Fruit fly (Drosophila melanogaster) whole organism, embryonic: ENCODE results near the gene Sgs5.

Experiments
- Bgb ChIP-seq: fragments of 200-800 bp; sonication (Bioruptor generic); IDR thresholded peaks from 2 replicates; pipeline ENCODE4 v1.3.6; 2022; ENCODE audit warnings: missing biosample characterization, missing genetic modification characterization; ENCODE audit not compliant: partially characterized antibody
- CG1024 ChIP-seq: fragments of 200-800 bp; sonication (Bioruptor generic); IDR thresholded peaks from 2 replicates; pipeline ENCODE4 v1.3.6; 2022; ENCODE audit warnings: missing biosample characterization, missing genetic modification characterization
- CG1529 ChIP-seq: fragments of 200-800 bp; sonication (Bioruptor generic); optimal IDR thresholded peaks from 3 replicates; lab custom pipeline; 2018; ENCODE audit warnings: missing biosample characterization, missing genetic modification characterization
- CG15514 ChIP-seq: fragments of 200-800 bp; sonication (Bioruptor generic); optimal IDR thresholded peaks from 3 replicates; lab custom pipeline; 2017; ENCODE audit warnings: missing biosample characterization, missing genetic modification characterization, mild to moderate bottlenecking, moderate library complexity, missing genetic modification reagents
- CG15696 ChIP-seq: fragments of 200-800 bp; sonication (Bioruptor generic); optimal IDR thresholded peaks from 2 replicates; lab custom pipeline; 2019; ENCODE audit warnings: missing biosample characterization, mild to moderate bottlenecking, missing genetic modification characterization, moderate library complexity
- CG16815 ChIP-seq: fragments of 200-800 bp; sonication (Bioruptor generic); optimal IDR thresholded peaks from 3 replicates; lab custom pipeline; 2017; ENCODE audit warnings: missing biosample characterization, mild to moderate bottlenecking, missing genetic modification characterization
- CG17612 ChIP-seq: fragments of 200-800 bp; sonication (Bioruptor generic); IDR thresholded peaks from 2 replicates; pipeline ENCODE4 v1.3.6; 2022; ENCODE audit warnings: missing biosample characterization, missing genetic modification characterization
- CG18764 ChIP-seq: fragments of 200-800 bp; sonication (Bioruptor generic); optimal IDR thresholded peaks from 3 replicates; lab custom pipeline; 2016; ENCODE audit warnings: missing biosample characterization, missing genetic modification characterization
- CG2712 ChIP-seq: fragments of 200-800 bp; optimal IDR thresholded peaks from 3 replicates; lab custom pipeline; 2019; ENCODE audit warnings: missing biosample characterization, mild to moderate bottlenecking, missing genetic modification characterization, moderate library complexity
- CG31224 ChIP-seq: fragments of 200-800 bp; sonication (Bioruptor generic); IDR thresholded peaks from 2 replicates; pipeline ENCODE4 v1.3.6; 2022; ENCODE audit warnings: missing biosample characterization, missing genetic modification characterization
- CG32532 ChIP-seq: fragments of 200-800 bp; sonication (Bioruptor generic); IDR thresholded peaks from 2 replicates; pipeline ENCODE4 v1.3.6; 2022; ENCODE audit warnings: missing biosample characterization, missing genetic modification characterization
- CG6272 ChIP-seq: fragments of 200-800 bp; sonication (Bioruptor generic); IDR thresholded peaks from 2 replicates; pipeline ENCODE4 v1.3.6; 2022; ENCODE audit warnings: missing biosample characterization, missing genetic modification characterization
- CG6791 ChIP-seq: fragments of 200-800 bp; sonication (Bioruptor generic); IDR thresholded peaks from 3 replicates; pipeline ENCODE4 v1.3.6; 2022; ENCODE audit warnings: missing biosample characterization, missing genetic modification characterization; ENCODE audit not compliant: partially characterized antibody
- CG7271 ChIP-seq: fragments of 200-800 bp; sonication (Bioruptor generic); optimal IDR thresholded peaks from 2 replicates; lab custom pipeline; 2018; ENCODE audit warnings: missing biosample characterization, mild to moderate bottlenecking, missing genetic modification characterization, moderate library complexity
- CG8089 ChIP-seq: fragments of 200-800 bp; sonication (Bioruptor generic); optimal IDR thresholded peaks from 3 replicates; lab custom pipeline; 2016; ENCODE audit warnings: missing biosample characterization, missing genetic modification characterization
- CG8290 ChIP-seq, 3 experiments: fragments of 200-800 bp; sonication (Bioruptor generic); optimal IDR thresholded peaks; 2 replicates each; lab custom pipeline; 2016 to 2019; ENCODE audit warnings: missing biosample characterization in 3 of 3, missing genetic modification characterization in 3 of 3, mild to moderate bottlenecking in 2 of 3, moderate library complexity in 1 of 3
- CG8765 ChIP-seq: fragments of 200-800 bp; sonication (Bioruptor generic); IDR thresholded peaks from 2 replicates; pipeline ENCODE4 v1.3.6; 2022; ENCODE audit warnings: missing biosample characterization, missing genetic modification characterization
- CG8924 ChIP-seq: fragments of 200-800 bp; optimal IDR thresholded peaks from 3 replicates; lab custom pipeline; 2019; ENCODE audit warnings: missing biosample characterization, mild to moderate bottlenecking, missing genetic modification characterization, moderate library complexity
- CG9876 ChIP-seq: fragments of 200-800 bp; sonication (Bioruptor generic); optimal IDR thresholded peaks from 2 replicates; lab custom pipeline; 2016; ENCODE audit warnings: missing biosample characterization, missing genetic modification characterization
- CTCF ChIP-seq: fragments of 200-800 bp; sonication (Bioruptor generic); optimal IDR thresholded peaks from 2 replicates; lab custom pipeline; 2017; ENCODE audit warnings: missing biosample characterization, mild to moderate bottlenecking, missing genetic modification characterization, moderate library complexity
- CoRest ChIP-seq: fragments of 200-800 bp; sonication (Bioruptor generic); optimal IDR thresholded peaks from 3 replicates; lab custom pipeline; 2018; ENCODE audit warnings: missing biosample characterization, mild to moderate bottlenecking, missing genetic modification characterization, moderate library complexity
- CrebB ChIP-seq: fragments of 200-800 bp; sonication (Bioruptor generic); optimal IDR thresholded peaks from 3 replicates; lab custom pipeline; 2018; ENCODE audit warnings: missing biosample characterization, mild to moderate bottlenecking, missing genetic modification characterization
- GATAe ChIP-seq: fragments of 200-800 bp; sonication (Bioruptor generic); conservative IDR thresholded peaks from 2 replicates; pipeline ENCODE4 v1.3.6; 2022; ENCODE audit warnings: missing biosample characterization, missing genetic modification characterization
- Hand ChIP-seq: fragments of 200-800 bp; sonication (Bioruptor generic); optimal IDR thresholded peaks from 2 replicates; lab custom pipeline; 2017; ENCODE audit warnings: mild to moderate bottlenecking, missing biosample characterization, missing genetic modification reagents, missing genetic modification characterization
- HmgD ChIP-seq: fragments of 200-800 bp; sonication (Bioruptor generic); optimal IDR thresholded peaks from 3 replicates; lab custom pipeline; 2016; ENCODE audit warnings: missing biosample characterization, missing genetic modification characterization
- Hmr ChIP-seq: fragments of 200-800 bp; sonication (Bioruptor generic); optimal IDR thresholded peaks from 3 replicates; lab custom pipeline; 2017; ENCODE audit warnings: mild to moderate bottlenecking, missing biosample characterization, missing genetic modification reagents, missing genetic modification characterization
- Meics ChIP-seq: fragments of 200-800 bp; sonication (Bioruptor generic); optimal IDR thresholded peaks from 2 replicates; lab custom pipeline; 2017; ENCODE audit warnings: missing biosample characterization, mild to moderate bottlenecking, missing genetic modification characterization
- Sox100B ChIP-seq: fragments of 200-800 bp; sonication (Bioruptor generic); optimal IDR thresholded peaks from 3 replicates; lab custom pipeline; 2018; ENCODE audit warnings: missing biosample characterization, mild to moderate bottlenecking, missing genetic modification characterization
- Sox102F ChIP-seq: fragments of 200-800 bp; sonication (Bioruptor generic); optimal IDR thresholded peaks from 2 replicates; lab custom pipeline; 2018; ENCODE audit warnings: missing biosample characterization, mild to moderate bottlenecking, missing genetic modification characterization, moderate library complexity
- Usf ChIP-seq: fragments of 200-800 bp; sonication (Bioruptor generic); optimal IDR thresholded peaks from 2 replicates; lab custom pipeline; 2017; ENCODE audit warnings: missing genotype, missing biosample characterization, missing genetic modification characterization
- YL-1 ChIP-seq: fragments of 200-800 bp; sonication (Bioruptor generic); optimal IDR thresholded peaks from 3 replicates; lab custom pipeline; 2017; ENCODE audit warnings: missing biosample characterization, mild to moderate bottlenecking, missing genetic modification characterization
- ase ChIP-seq: fragments of 200-800 bp; sonication (Bioruptor generic); IDR thresholded peaks from 3 replicates; pipeline ENCODE4 v1.3.6; 2022; ENCODE audit warnings: missing biosample characterization, missing genetic modification characterization
- ash1 ChIP-seq: fragments of 200-800 bp; sonication (Bioruptor generic); optimal IDR thresholded peaks from 2 replicates; lab custom pipeline; 2018; ENCODE audit warnings: missing biosample characterization, mild to moderate bottlenecking, missing genetic modification characterization
- chinmo ChIP-seq: fragments of 200-800 bp; sonication (Bioruptor generic); IDR thresholded peaks from 4 replicates; pipeline ENCODE4 v1.3.6; 2022; ENCODE audit warnings: missing biosample characterization, missing genetic modification characterization; ENCODE audit not compliant: partially characterized antibody
- eve ChIP-seq, 2 experiments: fragments of >200 bp; optimal IDR thresholded peaks; 2 replicates each; lab custom pipeline; 2017; ENCODE audit warnings: missing biosample characterization in 2 of 2, missing genetic modification characterization in 2 of 2
- gsb-n ChIP-seq: fragments of 200-800 bp; sonication (Bioruptor generic); optimal IDR thresholded peaks from 3 replicates; lab custom pipeline; 2018; ENCODE audit warnings: missing biosample characterization, mild to moderate bottlenecking, missing genetic modification characterization
- ham ChIP-seq: fragments of 200-800 bp; sonication (Bioruptor generic); IDR thresholded peaks from 2 replicates; pipeline ENCODE4 v1.3.6; 2022; ENCODE audit warnings: missing biosample characterization, missing genetic modification characterization
- kah ChIP-seq: fragments of 200-800 bp; sonication (Bioruptor generic); optimal IDR thresholded peaks from 2 replicates; lab custom pipeline; 2018; ENCODE audit warnings: missing biosample characterization, mild to moderate bottlenecking, missing genetic modification characterization
- maf-S ChIP-seq: fragments of 200-800 bp; sonication (Bioruptor generic); optimal IDR thresholded peaks from 2 replicates; lab custom pipeline; 2016; ENCODE audit warnings: missing biosample characterization, missing genetic modification characterization
- nau ChIP-seq: fragments of 200-800 bp; sonication (Bioruptor generic); optimal IDR thresholded peaks from 3 replicates; lab custom pipeline; 2017; ENCODE audit warnings: missing biosample characterization, mild to moderate bottlenecking, missing genetic modification characterization, missing genetic modification reagents
- phol ChIP-seq: fragments of 200-800 bp; sonication (Bioruptor generic); optimal IDR thresholded peaks from 3 replicates; lab custom pipeline; 2018; ENCODE audit warnings: missing biosample characterization, mild to moderate bottlenecking, missing genetic modification characterization, moderate library complexity
- ranshi ChIP-seq: fragments of 200-800 bp; sonication (Bioruptor generic); IDR thresholded peaks from 2 replicates; pipeline ENCODE4 v1.3.6; 2022; ENCODE audit warnings: missing biosample characterization, missing genetic modification characterization
- ro ChIP-seq: fragments of 200-800 bp; sonication (Bioruptor generic); IDR thresholded peaks from 2 replicates; pipeline ENCODE4 v1.3.6; 2022; ENCODE audit warnings: missing biosample characterization, missing genetic modification characterization
- schlank ChIP-seq: fragments of 200-800 bp; sonication (Bioruptor generic); optimal IDR thresholded peaks from 2 replicates; lab custom pipeline; 2018; ENCODE audit warnings: missing biosample characterization, mild to moderate bottlenecking, missing genetic modification characterization
- sens-2 ChIP-seq: fragments of 200-800 bp; sonication (Bioruptor generic); IDR thresholded peaks from 2 replicates; pipeline ENCODE4 v1.3.6; 2022; ENCODE audit warnings: missing biosample characterization, missing genetic modification characterization
- tgo ChIP-seq: fragments of 200-800 bp; sonication (Bioruptor generic); IDR thresholded peaks from 3 replicates; pipeline ENCODE4 v1.3.6; 2022; ENCODE audit warnings: missing biosample characterization, missing genetic modification characterization
- trem ChIP-seq: fragments of 200-800 bp; optimal IDR thresholded peaks from 3 replicates; lab custom pipeline; 2019; ENCODE audit warnings: missing biosample characterization, mild to moderate bottlenecking, missing genetic modification characterization, moderate library complexity
- twi ChIP-seq: fragments of 200-800 bp; optimal IDR thresholded peaks from 2 replicates; lab custom pipeline; 2019; ENCODE audit warnings: missing biosample characterization, mild to moderate bottlenecking, missing genetic modification characterization, moderate library complexity
- tx ChIP-seq: fragments of 200-800 bp; sonication (Bioruptor generic); optimal IDR thresholded peaks from 2 replicates; lab custom pipeline; 2016; ENCODE audit warnings: missing biosample characterization, missing genetic modification characterization
- vvl ChIP-seq: fragments of 200-800 bp; sonication (Bioruptor generic); IDR thresholded peaks from 2 replicates; pipeline ENCODE4 v1.3.6; 2022; ENCODE audit warnings: missing biosample characterization, missing genetic modification characterization

Gene Sgs5

DNA sequence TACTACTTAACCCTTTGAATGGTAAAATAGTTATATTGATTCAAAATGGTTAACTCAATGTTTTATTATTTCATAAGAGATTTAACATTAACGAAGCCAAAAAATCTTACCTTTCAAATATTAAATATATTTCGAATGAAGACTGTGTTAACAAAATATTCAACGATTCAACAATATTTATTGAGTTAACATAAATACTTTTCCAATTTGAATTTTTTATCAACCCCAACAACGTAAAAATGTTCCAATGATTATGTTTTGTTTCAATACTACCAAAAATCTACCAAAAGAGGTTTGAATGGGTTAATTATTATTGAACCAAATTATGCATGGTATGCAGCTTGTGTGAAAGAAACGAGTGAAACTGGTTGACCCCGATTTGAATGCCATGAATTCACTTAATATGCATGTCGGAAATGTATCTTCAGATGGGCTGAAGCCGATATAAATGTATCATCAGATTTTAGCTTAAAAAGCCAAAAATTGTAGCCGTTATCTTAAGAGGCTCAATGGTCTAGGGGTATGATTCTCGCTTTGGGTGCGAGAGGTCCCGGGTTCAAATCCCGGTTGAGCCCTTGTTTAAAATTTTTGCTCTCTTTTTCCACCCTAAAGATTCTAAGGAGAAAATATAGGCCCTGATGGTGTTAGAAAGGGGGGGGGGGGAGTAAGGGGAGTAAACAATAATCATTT lies 36.2 kb downstream of the Sgs5 start (continued):
- TF ChIP-seq CG8765 (no peak), schlank (tag; lab: Kevin White, UChicago) (no peak), ham (GFP tag; lab: Robert Waterston, UW) (no peak), CG18764 (GFP tag; lab: Kevin White, UChicago) (no peak), Bgb (peak; percentile 28; the same call in 1 of the 2 replicates), CTCF (GFP tag; lab: Kevin White, UChicago) (no peak), CG9876 (no peak), Sox100B (GFP tag; lab: Kevin White, UChicago) (peak; percentile 15), CG6791 (GFP tag; lab: Robert Waterston, UW) (peak; percentile 20; the same call in 1 of the 3 replicates), CG31224 (GFP tag; lab: Robert Waterston, UW) (no peak), phol (tag; lab: Kevin White, UChicago) (no peak), CG7271 (tag; lab: Kevin White, UChicago) (no peak), CG32532 (GFP tag; lab: Robert Waterston, UW) (no peak), ash1 (GFP tag; lab: Kevin White, UChicago) (no peak), chinmo (peak; percentile 50; the same call in 1 of the 4 replicates), HmgD (GFP tag; lab: Kevin White, UChicago) (no peak), CG1529 (GFP tag; lab: Kevin White, UChicago) (no peak), Meics (GFP tag; lab: Kevin White, UChicago) (no peak), CG8089 (no peak), twi (tag; lab: Kevin White, UChicago) (no peak), ase (GFP tag; lab: Robert Waterston, UW) (no peak), GATAe (GFP tag; lab: Robert Waterston, UW) (no peak), Hmr (GFP tag; lab: Kevin White, UChicago) (no peak), YL-1 (GFP tag; lab: Kevin White, UChicago) (no peak), Sox102F (GFP tag; lab: Kevin White, UChicago) (peak; percentile 4), ranshi (no peak), CG1024 (GFP tag; lab: Robert Waterston, UW) (no peak), nau (no peak), eve (GFP tag; optimal IDR thresholded peaks at IDR 0.05; lab: Kevin White, UChicago) (no peak), CG6272 (GFP tag; lab: Robert Waterston, UW) (no peak), trem (tag; lab: Kevin White, UChicago) (no peak), CG8290 (GFP tag; optimal IDR thresholded peaks at IDR 0.05; lab: Kevin White, UChicago) (no peak), CG8290 (tag; optimal IDR thresholded peaks at IDR 0.05; lab: Kevin White, UChicago) (no peak), CG17612 (GFP tag; lab: Robert Waterston, UW) (no peak), Hand (GFP tag; lab: Kevin White, UChicago) (no peak), gsb-n (peak; percentile 1), sens-2 (GFP tag; lab: Robert Waterston, UW) (no peak), kah (GFP tag; lab: Kevin White, UChicago) (no peak), tgo (no peak), CG16815 (GFP tag; lab: Kevin White, UChicago) (no peak), CG8924 (tag; lab: Kevin White, UChicago) (peak; percentile 16), CG15514 (GFP tag; lab: Kevin White, UChicago) (no peak), CG15696 (no peak), vvl (GFP tag; lab: Robert Waterston, UW) (peak; percentile 69), ro (GFP tag; lab: Robert Waterston, UW) (no peak), CoRest (tag; lab: Kevin White, UChicago) (peak; percentile 1), CrebB (tag; lab: Kevin White, UChicago) (no peak), maf-S (GFP tag; lab: Kevin White, UChicago) (no peak), CG2712 (tag; lab: Kevin White, UChicago) (no peak), Usf (no peak), tx (GFP tag; lab: Kevin White, UChicago) (no peak)
